Worm (Caenorhabditis elegans) whole organism, L4/young adult: ENCODE results near the gene F08F3.1.

Experiments used
- W03F9.2 ChIP-seq: fragments of 150-350 bp; optimal IDR thresholded peaks from 2 replicates; lab custom pipeline; 2014; ENCODE audit warnings: missing biosample characterization, missing genetic modification characterization
- dao-5 ChIP-seq: sonication (generic microtip); optimal IDR thresholded peaks from 2 replicates; lab custom pipeline; 2016; ENCODE audit warnings: missing genotype, missing genetic modification characterization, moderate library complexity, missing compliant biosample characterization
- him-1 ChIP-seq: sonication (generic microtip); optimal IDR thresholded peaks from 2 replicates; lab custom pipeline; 2016; ENCODE audit warnings: missing genotype, missing genetic modification reagents, missing genetic modification characterization, missing compliant biosample characterization

ce11 chrV:5465335-5465734 is 19.4 kb downstream of the F08F3.1 start, which contains the start of gene srg-68:
- no peak for TF ChIP-seq dao-5 (tag; lab: Kevin White, UChicago)
- no peak for TF ChIP-seq him-1 (tag; lab: Kevin White, UChicago)
- no peak for TF ChIP-seq W03F9.2 (tag; lab: Kevin White, UChicago)
